Worm (Caenorhabditis elegans) whole organism, mixed stage, embryonic: ENCODE results near the gene gur-4.

Experiments
- blmp-1 ChIP-seq: fragments of 150-350 bp; optimal IDR thresholded peaks from 2 replicates; lab custom pipeline; 2014; ENCODE audit warnings: missing biosample characterization, missing genetic modification characterization
- elt-3 ChIP-seq: fragments of 150-350 bp; optimal IDR thresholded peaks from 2 replicates; lab custom pipeline; 2014; ENCODE audit warnings: missing biosample characterization, missing genetic modification characterization
- flh-1 ChIP-seq: fragments of 200-800 bp; sonication (Bioruptor generic); optimal IDR thresholded peaks from 2 replicates; lab custom pipeline; 2018; ENCODE audit warnings: mild to moderate bottlenecking, missing genetic modification characterization, moderate library complexity, missing compliant biosample characterization
- lin-13 ChIP-seq: fragments of 150-350 bp; optimal IDR thresholded peaks from 2 replicates; lab custom pipeline; 2014; ENCODE audit warnings: missing biosample characterization, missing genetic modification characterization
- lsy-2 ChIP-seq: fragments of 150-350 bp; optimal IDR thresholded peaks from 2 replicates; lab custom pipeline; 2014; ENCODE audit warnings: missing biosample characterization, missing genetic modification characterization
- nhr-12 ChIP-seq: fragments of 150-350 bp; optimal IDR thresholded peaks from 2 replicates; lab custom pipeline; 2014; ENCODE audit warnings: missing biosample characterization, missing genetic modification characterization
- nhr-2 ChIP-seq: fragments of 150-350 bp; optimal IDR thresholded peaks from 2 replicates; lab custom pipeline; 2014; ENCODE audit warnings: missing biosample characterization, missing genetic modification characterization
- nhr-237 ChIP-seq: fragments of 150-350 bp; optimal IDR thresholded peaks from 2 replicates; lab custom pipeline; 2014; ENCODE audit warnings: missing biosample characterization, missing genetic modification characterization
- nhr-28 ChIP-seq: fragments of 150-350 bp; optimal IDR thresholded peaks from 2 replicates; lab custom pipeline; 2014; ENCODE audit warnings: missing biosample characterization, missing genetic modification characterization
- pha-4 ChIP-seq: fragments of 150-350 bp; optimal IDR thresholded peaks from 2 replicates; lab custom pipeline; 2018; ENCODE audit warnings: missing biosample characterization, missing genetic modification reagents, missing genetic modification characterization
- unc-39 ChIP-seq: fragments of 150-350 bp; optimal IDR thresholded peaks from 2 replicates; lab custom pipeline; 2014; ENCODE audit warnings: missing biosample characterization, missing genetic modification characterization
- ztf-11 ChIP-seq: fragments of 150-350 bp; optimal IDR thresholded peaks from 2 replicates; lab custom pipeline; 2014; ENCODE audit warnings: missing biosample characterization, missing genetic modification characterization

DNA sequence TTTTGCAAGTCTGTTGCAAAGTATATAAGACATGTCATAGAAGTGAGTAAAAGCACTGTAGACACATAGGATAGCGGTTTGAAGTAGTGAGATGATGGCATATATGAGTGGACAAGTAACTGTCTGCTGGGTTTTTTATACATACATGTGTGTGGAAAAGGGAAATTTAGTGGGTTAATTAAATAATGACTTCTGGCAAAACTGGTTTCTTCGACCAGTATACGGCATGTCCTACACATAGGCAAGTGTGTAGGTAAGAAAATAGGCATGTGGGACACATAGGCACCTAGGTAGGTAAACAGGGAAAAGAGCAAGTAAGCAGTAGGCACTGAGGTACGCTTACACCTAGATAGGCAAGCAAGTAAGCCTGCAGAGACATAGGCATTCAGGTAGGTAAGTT lies 10.0 kb upstream of the gur-4 start, which contains the start of gene col-87:
- TF ChIP-seq ztf-11 (no peak), lsy-2 (tag; lab: Kevin White, UChicago) (no peak), pha-4 (tag; lab: Kevin White, UChicago) (no peak), lin-13 (tag; lab: Kevin White, UChicago) (no peak), unc-39 (tag; lab: Kevin White, UChicago) (no peak), nhr-12 (tag; lab: Kevin White, UChicago) (no peak), nhr-28 (tag; lab: Kevin White, UChicago) (no peak), nhr-2 (no peak), elt-3 (tag; lab: Kevin White, UChicago) (no peak), blmp-1 (no peak), flh-1 (GFP tag; lab: Kevin White, UChicago) (no peak), nhr-237 (tag; lab: Kevin White, UChicago) (no peak)
